Fruit fly (Drosophila melanogaster) whole organism, embryonic: Measurements from ENCODE around the gene CG8952.

Experiments used
- Adf1 ChIP-seq: fragments of 200-800 bp; sonication (Bioruptor generic); IDR thresholded peaks from 2 replicates; pipeline ENCODE4 v1.3.6; 2022; ENCODE audit warnings: missing biosample characterization, missing genetic modification characterization
- CG10321 ChIP-seq: fragments of 200-800 bp; sonication (Bioruptor generic); IDR thresholded peaks from 2 replicates; pipeline ENCODE4 v1.3.6; 2022; ENCODE audit warnings: missing biosample characterization, missing genetic modification characterization
- CG11723 ChIP-seq: fragments of 200-800 bp; sonication (Bioruptor generic); optimal IDR thresholded peaks from 2 replicates; lab custom pipeline; 2017; ENCODE audit warnings: missing biosample characterization, mild to moderate bottlenecking, missing genetic modification characterization
- CG12236 ChIP-seq: fragments of 200-800 bp; sonication (Bioruptor generic); optimal IDR thresholded peaks from 2 replicates; lab custom pipeline; 2016; ENCODE audit warnings: missing biosample characterization, missing genetic modification characterization
- CG12942 ChIP-seq: fragments of 200-800 bp; sonication (Bioruptor generic); optimal IDR thresholded peaks from 3 replicates; lab custom pipeline; 2016; ENCODE audit warnings: missing biosample characterization, missing genetic modification characterization
- CG15514 ChIP-seq: fragments of 200-800 bp; sonication (Bioruptor generic); optimal IDR thresholded peaks from 3 replicates; lab custom pipeline; 2017; ENCODE audit warnings: missing biosample characterization, missing genetic modification characterization, mild to moderate bottlenecking, moderate library complexity, missing genetic modification reagents
- CG1603 ChIP-seq: fragments of 200-800 bp; sonication (Bioruptor generic); optimal IDR thresholded peaks from 2 replicates; lab custom pipeline; 2019; ENCODE audit warnings: missing biosample characterization, mild to moderate bottlenecking, missing genetic modification characterization, moderate library complexity
- CG16813 ChIP-seq: fragments of 200-800 bp; sonication (Bioruptor generic); IDR thresholded peaks from 3 replicates; pipeline ENCODE4 v1.3.6; 2022; ENCODE audit warnings: missing biosample characterization, missing genetic modification characterization; ENCODE audit not compliant: partially characterized antibody
- CG16815 ChIP-seq: fragments of 200-800 bp; sonication (Bioruptor generic); optimal IDR thresholded peaks from 3 replicates; lab custom pipeline; 2017; ENCODE audit warnings: missing biosample characterization, mild to moderate bottlenecking, missing genetic modification characterization
- CG17802 ChIP-seq: fragments of 200-800 bp; sonication (Bioruptor generic); optimal IDR thresholded peaks from 2 replicates; lab custom pipeline; 2018; ENCODE audit warnings: missing biosample characterization, mild to moderate bottlenecking, missing genetic modification characterization, moderate library complexity
- CG31365 ChIP-seq: fragments of 200-800 bp; sonication (Bioruptor generic); optimal IDR thresholded peaks from 2 replicates; lab custom pipeline; 2018; ENCODE audit warnings: missing biosample characterization, mild to moderate bottlenecking, missing genetic modification characterization
- CG31388 ChIP-seq: fragments of 200-800 bp; sonication (Bioruptor generic); optimal IDR thresholded peaks from 2 replicates; lab custom pipeline; 2016; ENCODE audit warnings: missing biosample characterization, missing genetic modification characterization
- CG33557 ChIP-seq: fragments of 200-800 bp; sonication (Bioruptor generic); optimal IDR thresholded peaks from 2 replicates; lab custom pipeline; 2019; ENCODE audit warnings: missing biosample characterization, mild to moderate bottlenecking, missing genetic modification characterization, moderate library complexity
- CG42726 ChIP-seq: fragments of 200-800 bp; sonication (Bioruptor generic); IDR thresholded peaks from 2 replicates; pipeline ENCODE4 v1.3.6; 2022; ENCODE audit warnings: missing biosample characterization, missing genetic modification characterization; ENCODE audit not compliant: partially characterized antibody
- CG4282 ChIP-seq: fragments of 200-800 bp; sonication (Bioruptor generic); optimal IDR thresholded peaks from 2 replicates; lab custom pipeline; 2016; ENCODE audit warnings: missing biosample characterization, missing genetic modification characterization
- CG4707 ChIP-seq: fragments of 200-800 bp; sonication (Bioruptor generic); optimal IDR thresholded peaks from 2 replicates; lab custom pipeline; 2018; ENCODE audit warnings: missing biosample characterization, mild to moderate bottlenecking, missing genetic modification characterization, moderate library complexity
- CG5180 ChIP-seq: fragments of 200-800 bp; sonication (Bioruptor generic); optimal IDR thresholded peaks from 3 replicates; lab custom pipeline; 2017; ENCODE audit warnings: missing biosample characterization, missing genetic modification characterization, mild to moderate bottlenecking, moderate library complexity, missing genetic modification reagents
- CG7786 ChIP-seq: fragments of 200-800 bp; sonication (Bioruptor generic); optimal IDR thresholded peaks from 2 replicates; lab custom pipeline; 2016; ENCODE audit warnings: missing biosample characterization, missing genetic modification characterization
- CG9797 ChIP-seq: fragments of 200-800 bp; sonication (Bioruptor generic); optimal IDR thresholded peaks from 3 replicates; lab custom pipeline; 2018; ENCODE audit warnings: missing biosample characterization, mild to moderate bottlenecking, missing genetic modification characterization
- CG9876 ChIP-seq: fragments of 200-800 bp; sonication (Bioruptor generic); optimal IDR thresholded peaks from 2 replicates; lab custom pipeline; 2016; ENCODE audit warnings: missing biosample characterization, missing genetic modification characterization
- D ChIP-seq, 2 experiments: fragments of 200-800 bp in 1 of 2; fragments of >200 bp in 1 of 2; sonication (Bioruptor generic) in 1 of 2; optimal IDR thresholded peaks; 2 replicates in 1 of 2; 3 replicates in 1 of 2; lab custom pipeline; 2017; ENCODE audit warnings: mild to moderate bottlenecking in 1 of 2, missing biosample characterization in 1 of 2, missing genetic modification characterization in 1 of 2, missing genetic modification reagents in 1 of 2
- Doc3 ChIP-seq: fragments of 200-800 bp; sonication (Bioruptor generic); IDR thresholded peaks from 3 replicates; pipeline ENCODE4 v1.3.6; 2022; ENCODE audit warnings: missing biosample characterization, missing genetic modification characterization; ENCODE audit not compliant: partially characterized antibody
- E2f1 ChIP-seq: fragments of 200-800 bp; sonication (Bioruptor generic); IDR thresholded peaks from 2 replicates; pipeline ENCODE4 v1.3.6; 2022; ENCODE audit warnings: missing biosample characterization, missing genetic modification characterization
- E2f2 ChIP-seq: fragments of 200-800 bp; sonication (Bioruptor generic); IDR thresholded peaks from 2 replicates; pipeline ENCODE4 v1.3.6; 2022; ENCODE audit warnings: missing biosample characterization, missing genetic modification characterization
- Ets65A ChIP-seq: fragments of 200-800 bp; sonication (Bioruptor generic); peaks from one replicate; lab custom pipeline; 2016; ENCODE audit warnings: missing biosample characterization, missing genetic modification characterization
- HLH3B ChIP-seq: fragments of 200-800 bp; sonication (Bioruptor generic); IDR thresholded peaks from 2 replicates; pipeline ENCODE4 v1.3.6; 2022; ENCODE audit warnings: missing biosample characterization, missing genetic modification characterization
- Hr51 ChIP-seq, 2 experiments: fragments of 200-800 bp; sonication (Bioruptor generic); optimal IDR thresholded peaks; 2 replicates in 1 of 2; 3 replicates in 1 of 2; lab custom pipeline; 2016 to 2018; ENCODE audit warnings: missing biosample characterization in 2 of 2, missing genetic modification characterization in 2 of 2, mild to moderate bottlenecking in 1 of 2, moderate library complexity in 1 of 2
- Lhr ChIP-seq: fragments of 200-800 bp; sonication (Bioruptor generic); optimal IDR thresholded peaks from 3 replicates; lab custom pipeline; 2017; ENCODE audit warnings: mild to moderate bottlenecking, missing biosample characterization, missing genetic modification reagents, missing genetic modification characterization
- MBD-R2 ChIP-seq: fragments of 200-800 bp; sonication (Bioruptor generic); IDR thresholded peaks from 2 replicates; pipeline ENCODE4 v1.3.6; 2022; ENCODE audit warnings: missing biosample characterization, missing genetic modification characterization
- NC2α ChIP-seq: fragments of 200-800 bp; sonication (Bioruptor generic); optimal IDR thresholded peaks from 2 replicates; lab custom pipeline; 2016; ENCODE audit warnings: missing biosample characterization, missing genetic modification characterization
- NfI ChIP-seq: fragments of 200-800 bp; sonication (Bioruptor generic); optimal IDR thresholded peaks from 3 replicates; lab custom pipeline; 2018; ENCODE audit warnings: missing biosample characterization, mild to moderate bottlenecking, missing genetic modification characterization, moderate library complexity
- Ptx1 ChIP-seq: fragments of 200-800 bp; sonication (Bioruptor generic); IDR thresholded peaks from 2 replicates; pipeline ENCODE4 v1.3.6; 2022; ENCODE audit warnings: missing biosample characterization, missing genetic modification characterization
- Six4 ChIP-seq: fragments of 200-800 bp; sonication (Bioruptor generic); optimal IDR thresholded peaks from 2 replicates; lab custom pipeline; 2016; ENCODE audit warnings: missing biosample characterization, missing genetic modification characterization
- Usf ChIP-seq: fragments of 200-800 bp; sonication (Bioruptor generic); optimal IDR thresholded peaks from 2 replicates; lab custom pipeline; 2017; ENCODE audit warnings: missing genotype, missing biosample characterization, missing genetic modification characterization
- amos ChIP-seq: fragments of 200-800 bp; sonication (Bioruptor generic); IDR thresholded peaks from 2 replicates; pipeline ENCODE4 v1.3.6; 2022; ENCODE audit warnings: missing biosample characterization, missing genetic modification characterization; ENCODE audit not compliant: partially characterized antibody
- ap ChIP-seq: fragments of 200-800 bp; sonication (Bioruptor generic); IDR thresholded peaks from 2 replicates; pipeline ENCODE4 v1.3.6; 2022; ENCODE audit warnings: missing biosample characterization, missing genetic modification characterization
- crp ChIP-seq, 2 experiments: fragments of 200-800 bp; sonication (Bioruptor generic); optimal IDR thresholded peaks; 2 replicates in 1 of 2; 3 replicates in 1 of 2; lab custom pipeline; 2017; ENCODE audit warnings: missing biosample characterization in 2 of 2, missing genetic modification characterization in 2 of 2, mild to moderate bottlenecking in 1 of 2, moderate library complexity in 1 of 2
- dati ChIP-seq: fragments of 200-800 bp; sonication (Bioruptor generic); IDR thresholded peaks from 2 replicates; pipeline ENCODE4 v1.3.6; 2022; ENCODE audit warnings: missing biosample characterization, missing genetic modification characterization
- fd3F ChIP-seq: fragments of 200-800 bp; sonication (Bioruptor generic); optimal IDR thresholded peaks from 2 replicates; lab custom pipeline; 2018; ENCODE audit warnings: missing biosample characterization, mild to moderate bottlenecking, missing genetic modification characterization, moderate library complexity
- fd96Cb ChIP-seq: fragments of 200-800 bp; sonication (Bioruptor generic); optimal IDR thresholded peaks from 2 replicates; lab custom pipeline; 2018; ENCODE audit warnings: missing biosample characterization, mild to moderate bottlenecking, missing genetic modification characterization, moderate library complexity
- gsb-n ChIP-seq: fragments of 200-800 bp; sonication (Bioruptor generic); optimal IDR thresholded peaks from 3 replicates; lab custom pipeline; 2018; ENCODE audit warnings: missing biosample characterization, mild to moderate bottlenecking, missing genetic modification characterization
- insv ChIP-seq, 2 experiments: fragments of 200-800 bp; sonication (Bioruptor generic); optimal IDR thresholded peaks; 3 replicates each; lab custom pipeline; 2016 to 2018; ENCODE audit warnings: missing biosample characterization in 2 of 2, missing genetic modification characterization in 2 of 2
- ken ChIP-seq: fragments of 200-800 bp; sonication (Bioruptor generic); IDR thresholded peaks from 3 replicates; pipeline ENCODE4 v1.3.6; 2022; ENCODE audit warnings: missing biosample characterization, missing genetic modification characterization
- lab ChIP-seq: fragments of 200-800 bp; sonication (Bioruptor generic); optimal IDR thresholded peaks from 3 replicates; lab custom pipeline; 2017; ENCODE audit warnings: missing biosample characterization, missing genetic modification characterization, mild to moderate bottlenecking, moderate library complexity, missing genetic modification reagents
- lola ChIP-seq, 3 experiments: fragments of >200 bp in 2 of 3; fragments of 200-800 bp in 1 of 3; sonication (Bioruptor generic) in 1 of 3; optimal IDR thresholded peaks; 2 replicates each; lab custom pipeline; 2017 to 2019; ENCODE audit warnings: missing biosample characterization in 3 of 3, missing genetic modification characterization in 3 of 3, mild to moderate bottlenecking in 1 of 3, moderate library complexity in 1 of 3
- lov ChIP-seq, 2 experiments: fragments of 200-800 bp in 1 of 2; fragments of >200 bp in 1 of 2; sonication (Bioruptor generic) in 1 of 2; IDR thresholded peaks in 1 of 2; optimal IDR thresholded peaks in 1 of 2; 2 replicates in 1 of 2; 3 replicates in 1 of 2; pipeline versions ENCODE4 v1.3.6 to Lab custom; 2017 to 2022; ENCODE audit warnings: missing biosample characterization in 1 of 2, missing genetic modification characterization in 1 of 2
- ro ChIP-seq: fragments of 200-800 bp; sonication (Bioruptor generic); IDR thresholded peaks from 2 replicates; pipeline ENCODE4 v1.3.6; 2022; ENCODE audit warnings: missing biosample characterization, missing genetic modification characterization
- sc ChIP-seq, 3 experiments: fragments of >200 bp in 2 of 3; fragments of 200-800 bp in 1 of 3; sonication (Bioruptor generic) in 1 of 3; optimal IDR thresholded peaks; 2 replicates in 2 of 3; 3 replicates in 1 of 3; lab custom pipeline; 2017; ENCODE audit warnings: mild to moderate bottlenecking in 1 of 3, missing biosample characterization in 1 of 3, missing genetic modification characterization in 1 of 3, missing genetic modification reagents in 1 of 3
- vfl ChIP-seq: fragments of 200-800 bp; sonication (Bioruptor generic); optimal IDR thresholded peaks from 2 replicates; lab custom pipeline; 2016; ENCODE audit warnings: missing biosample characterization, missing genetic modification characterization

CG8952 gene

dm6 chrX:15762723-15763122 lies 3.5 kb downstream of the CG8952 start, which contains the start of gene Polr3A (continued):
- TF ChIP-seq amos (GFP tag; lab: Robert Waterston, UW) (peak; percentile 71), E2f1 (GFP tag; lab: Robert Waterston, UW) (no peak), CG42726 (GFP tag; lab: Robert Waterston, UW) (no peak), CG9797 (GFP tag; lab: Kevin White, UChicago) (peak; percentile 70), lov (optimal IDR thresholded peaks at IDR 0.05; lab: Kevin White, UChicago) (no peak), lov (GFP tag; IDR thresholded peaks at IDR 0.05; lab: Robert Waterston, UW) (no peak), gsb-n (tag; lab: Kevin White, UChicago) (no peak), CG11723 (GFP tag; lab: Kevin White, UChicago) (no peak), Usf (GFP tag; lab: Kevin White, UChicago) (no peak), sc (optimal IDR thresholded peaks at IDR 0.05; lab: Kevin White, UChicago) (no peak), sc (GFP tag; optimal IDR thresholded peaks at IDR 0.05; lab: Kevin White, UChicago) (no peak), dati (GFP tag; lab: Robert Waterston, UW) (no peak), CG16813 (peak; percentile 63), insv (GFP tag; optimal IDR thresholded peaks at IDR 0.05; lab: Kevin White, UChicago) (peak; percentile 89 to 99), Hr51 (GFP tag; optimal IDR thresholded peaks at IDR 0.05; lab: Kevin White, UChicago) (no peak), NfI (no peak), Ets65A (GFP tag; lab: Kevin White, UChicago) (no peak), Adf1 (GFP tag; lab: Robert Waterston, UW) (no peak), CG1603 (tag; lab: Kevin White, UChicago) (no peak), CG31365 (tag; lab: Kevin White, UChicago) (no peak), ro (GFP tag; lab: Robert Waterston, UW) (no peak), CG33557 (GFP tag; lab: Kevin White, UChicago) (no peak), Six4 (GFP tag; lab: Kevin White, UChicago) (no peak), Lhr (GFP tag; lab: Kevin White, UChicago) (no peak), vfl (GFP tag; lab: Kevin White, UChicago) (no peak), CG4707 (GFP tag; lab: Kevin White, UChicago) (no peak), CG7786 (GFP tag; lab: Kevin White, UChicago) (no peak), ken (GFP tag; lab: Robert Waterston, UW) (no peak), Ptx1 (GFP tag; lab: Robert Waterston, UW) (no peak), CG17802 (no peak), E2f2 (GFP tag; lab: Robert Waterston, UW) (peak; percentile 78), CG12236 (GFP tag; lab: Kevin White, UChicago) (no peak), fd96Cb (no peak), CG10321 (GFP tag; lab: Robert Waterston, UW) (no peak), CG9876 (GFP tag; lab: Kevin White, UChicago) (no peak), CG4282 (GFP tag; lab: Kevin White, UChicago) (no peak), crp (GFP tag; optimal IDR thresholded peaks at IDR 0.05; lab: Kevin White, UChicago) (no peak), CG16815 (no peak), D (optimal IDR thresholded peaks at IDR 0.05; lab: Kevin White, UChicago) (no peak), D (GFP tag; optimal IDR thresholded peaks at IDR 0.05; lab: Kevin White, UChicago) (no peak), NC2α (GFP tag; lab: Kevin White, UChicago) (no peak), fd3F (GFP tag; lab: Kevin White, UChicago) (no peak), CG12942 (no peak), Doc3 (0 out of 3 replicates have a peak, but pooled peaks have one; percentile 38), MBD-R2 (peak; percentile 90), CG5180 (GFP tag; lab: Kevin White, UChicago) (no peak), CG15514 (peak; percentile 54), ap (no peak), HLH3B (GFP tag; lab: Robert Waterston, UW) (no peak), CG31388 (GFP tag; lab: Kevin White, UChicago) (no peak), lola (GFP tag; optimal IDR thresholded peaks at IDR 0.05; lab: Kevin White, UChicago) (no peak), lab (GFP tag; lab: Kevin White, UChicago) (no peak)
